Worm (Caenorhabditis elegans): ENCODE measurements around the gene rps-5.

rps-5 gene

DNA sequence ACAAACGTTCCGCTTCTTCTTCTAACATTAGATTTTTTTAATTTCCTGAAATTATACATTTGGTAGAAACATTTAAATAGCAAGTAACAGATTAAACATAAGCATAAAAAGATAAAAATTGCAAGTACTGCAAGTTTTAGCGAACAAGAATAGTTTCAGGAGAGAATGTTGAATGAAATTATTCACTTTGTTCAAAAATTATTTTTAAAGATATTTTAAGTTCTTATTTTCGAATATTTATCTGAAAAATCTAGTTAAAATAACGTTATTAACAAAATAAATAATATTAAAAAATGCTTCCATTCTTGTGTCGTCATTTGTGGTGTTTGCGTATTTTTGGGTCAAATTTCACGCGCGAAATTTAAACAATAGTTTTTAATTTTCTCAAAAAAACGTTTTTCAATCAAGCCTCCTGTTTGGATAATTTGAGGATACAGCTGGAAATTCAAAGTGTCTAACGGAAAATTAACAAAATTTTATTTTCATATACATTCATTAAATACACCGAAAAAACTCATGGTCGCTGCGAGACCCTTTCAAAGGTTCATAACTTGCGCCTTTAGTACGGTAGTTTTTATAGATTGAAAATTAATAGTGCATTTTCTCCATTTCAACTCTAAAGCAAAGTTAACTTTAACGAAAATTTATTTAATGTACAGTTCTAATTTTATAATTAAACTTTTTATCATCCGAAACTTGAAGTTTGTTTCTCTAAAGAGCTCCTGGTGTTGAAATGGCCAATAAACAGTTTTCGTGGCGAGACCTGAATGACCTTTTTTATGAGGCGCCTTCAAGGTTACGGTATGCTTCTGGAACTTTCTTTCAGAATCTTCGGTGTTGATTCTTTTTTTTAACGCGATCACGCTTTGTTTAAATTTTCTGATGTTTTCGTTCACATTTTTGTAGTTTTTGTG lies 31.7 kb upstream of the rps-5 start, which contains the start of gene skih-2:
TSS of gene skih-2 (minus strand) at position 51 of the 914 bp plus-strand sequence.
- TF ChIP-seq nhr-11 (tag; optimal IDR thresholded peaks at IDR 0.05) = no peak
- no peak for TF ChIP-seq ceh-20 (GFP tag; IDR thresholded peaks at IDR 0.05)
- peak in 1 of 2 experiments; percentile 9 for TF ChIP-seq ZK546.5 (tag; optimal IDR thresholded peaks at IDR 0.05)
- no peak for TF ChIP-seq lim-7 (GFP tag; IDR thresholded peaks at IDR 0.05)
- TF ChIP-seq mxl-2 (GFP tag; conservative IDR thresholded peaks at IDR 0.05) = no peak
- no peak for TF ChIP-seq ZK337.2 (GFP tag; IDR thresholded peaks at IDR 0.05)
- no peak for TF ChIP-seq nhr-76 (tag; optimal IDR thresholded peaks at IDR 0.05)
- no peak for TF ChIP-seq saeg-2 (GFP tag; IDR thresholded peaks at IDR 0.05)
- peak; percentile 7 for TF ChIP-seq nhr-77 (tag; optimal IDR thresholded peaks at IDR 0.05)
- TF ChIP-seq Y105C5A.15 (GFP tag; IDR thresholded peaks at IDR 0.05) = no peak
- TF ChIP-seq ztf-7 (tag; optimal IDR thresholded peaks at IDR 0.05) = no peak
- TF ChIP-seq ceh-62 (tag; optimal IDR thresholded peaks at IDR 0.05) = no peak
- peak; percentile 40 for TF ChIP-seq T20F7.1 (GFP tag; optimal IDR thresholded peaks at IDR 0.05)
- no peak for TF ChIP-seq nhr-237 (tag; optimal IDR thresholded peaks at IDR 0.05)
- TF ChIP-seq arid-1 (GFP tag; conservative IDR thresholded peaks at IDR 0.05) = no peak
- TF ChIP-seq zip-11 (GFP tag; IDR thresholded peaks at IDR 0.05) = no peak
- TF ChIP-seq daf-12 (tag; optimal IDR thresholded peaks at IDR 0.05) = no peak
- no peak for TF ChIP-seq tag-97 (GFP tag; IDR thresholded peaks at IDR 0.05)
- no peak for TF ChIP-seq mdt-29 (GFP tag; IDR thresholded peaks at IDR 0.05)
- no peak for TF ChIP-seq duxl-1 (tag; optimal IDR thresholded peaks at IDR 0.05; ENCODE audit: poor library complexity)
- TF ChIP-seq nhr-28 (tag; optimal IDR thresholded peaks at IDR 0.05) = no peak
- peak; percentile 36 for TF ChIP-seq egl-27 (tag; optimal IDR thresholded peaks at IDR 0.05)
- TF ChIP-seq lsy-2 (tag; optimal IDR thresholded peaks at IDR 0.05) = peak in 1 of 2 experiments; percentile 78
- no peak for TF ChIP-seq spr-3 (GFP tag; optimal IDR thresholded peaks at IDR 0.05)
- no peak for TF ChIP-seq lin-29 (GFP tag; IDR thresholded peaks at IDR 0.05)
- no peak for TF ChIP-seq ceh-32 (tag; optimal IDR thresholded peaks at IDR 0.05; ENCODE audit: poor library complexity)
- TF ChIP-seq vab-7 (GFP tag; IDR thresholded peaks at IDR 0.05) = no peak
- peak; percentile 29 for TF ChIP-seq hlh-30 (tag; optimal IDR thresholded peaks at IDR 0.05; ENCODE audit: insufficient read depth)
- TF ChIP-seq Y48G9A.11 (GFP tag; IDR thresholded peaks at IDR 0.05) = no peak
- no peak for TF ChIP-seq madf-5 (GFP tag; IDR thresholded peaks at IDR 0.05)
- TF ChIP-seq dpl-1 (GFP tag; optimal IDR thresholded peaks at IDR 0.05) = peak; percentile 93
- TF ChIP-seq zfp-3 (GFP tag; conservative IDR thresholded peaks at IDR 0.05) = no peak
- no peak for TF ChIP-seq ceh-44 (GFP tag; IDR thresholded peaks at IDR 0.05)
- TF ChIP-seq lin-13 (GFP tag; optimal IDR thresholded peaks at IDR 0.05) = no peak
- peak; percentile 40 for TF ChIP-seq lin-38 (GFP tag; IDR thresholded peaks at IDR 0.05)
- no peak for TF ChIP-seq mep-1 (tag; optimal IDR thresholded peaks at IDR 0.05)
- TF ChIP-seq snpc-1.2 (GFP tag; IDR thresholded peaks at IDR 0.05) = peak; percentile 21; the same call in 1 of the 2 replicates
- TF ChIP-seq mxl-3 (GFP tag; optimal IDR thresholded peaks at IDR 0.05) = no peak
- no peak for TF ChIP-seq jun-1 (tag; optimal IDR thresholded peaks at IDR 0.05)
- TF ChIP-seq mdl-1 (tag; optimal IDR thresholded peaks at IDR 0.05) = no peak
- no peak for TF ChIP-seq F37D6.2 (tag; optimal IDR thresholded peaks at IDR 0.05)
- TF ChIP-seq fos-1 (tag; optimal IDR thresholded peaks at IDR 0.05) = no peak
- no peak for TF ChIP-seq daf-16 (GFP tag; optimal IDR thresholded peaks at IDR 0.05)
- TF ChIP-seq daf-16 (tag; optimal IDR thresholded peaks at IDR 0.05) = peak; percentile 34
- no peak for TF ChIP-seq aha-1 (tag)
- TF ChIP-seq spr-1 (tag; optimal IDR thresholded peaks at IDR 0.05) = no peak
- peak; percentile 15 for TF ChIP-seq nhr-6 (tag; optimal IDR thresholded peaks at IDR 0.05)
- no peak for TF ChIP-seq pqm-1 (tag; optimal IDR thresholded peaks at IDR 0.05)
- no peak for TF ChIP-seq zip-2 (tag; optimal IDR thresholded peaks at IDR 0.05)
- no peak for TF ChIP-seq nhr-111 (GFP tag; optimal IDR thresholded peaks at IDR 0.05)
- no peak for TF ChIP-seq skn-1 (tag; optimal IDR thresholded peaks at IDR 0.05)

Measured in whole organism, L4 larva.